Worm (Caenorhabditis elegans): ENCODE data around the gene sre-3.

The sre-3 gene

DNA sequence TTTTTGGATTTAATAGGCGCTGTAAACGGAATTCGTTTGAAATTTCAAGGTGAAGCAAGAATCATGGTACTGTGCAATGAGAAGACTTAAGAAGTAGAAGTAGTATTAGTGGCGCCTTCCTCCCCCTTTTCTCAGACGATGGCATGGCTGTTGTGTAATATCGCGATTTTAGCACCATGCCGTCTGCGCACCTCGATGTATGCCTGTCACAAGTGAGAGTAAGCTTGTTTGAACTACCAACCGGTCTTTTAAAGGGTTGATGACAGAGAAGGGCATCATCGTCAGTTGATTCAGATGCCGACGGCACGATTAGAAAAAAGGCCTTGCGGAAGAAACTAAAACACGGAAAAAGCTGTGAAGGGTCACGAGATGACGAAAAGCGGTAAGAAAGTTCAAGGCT is 18.5 kb downstream of the sre-3 start:
- TF ChIP-seq sem-2 (GFP tag; optimal IDR thresholded peaks at IDR 0.05) (no peak), hlh-1 (tag; optimal IDR thresholded peaks at IDR 0.05) (no peak), ces-1 (GFP tag; optimal IDR thresholded peaks at IDR 0.05) (no peak), ceh-83 (GFP tag; optimal IDR thresholded peaks at IDR 0.05) (no peak), drap-1 (GFP tag; optimal IDR thresholded peaks at IDR 0.05) (no peak), nhr-76 (tag; optimal IDR thresholded peaks at IDR 0.05) (no peak), mab-5 (tag; optimal IDR thresholded peaks at IDR 0.05) (no peak), zip-8 (tag; optimal IDR thresholded peaks at IDR 0.05) (no peak), lin-13 (tag; optimal IDR thresholded peaks at IDR 0.05) (no peak), nhr-12 (tag; optimal IDR thresholded peaks at IDR 0.05) (no peak)

DNA sequence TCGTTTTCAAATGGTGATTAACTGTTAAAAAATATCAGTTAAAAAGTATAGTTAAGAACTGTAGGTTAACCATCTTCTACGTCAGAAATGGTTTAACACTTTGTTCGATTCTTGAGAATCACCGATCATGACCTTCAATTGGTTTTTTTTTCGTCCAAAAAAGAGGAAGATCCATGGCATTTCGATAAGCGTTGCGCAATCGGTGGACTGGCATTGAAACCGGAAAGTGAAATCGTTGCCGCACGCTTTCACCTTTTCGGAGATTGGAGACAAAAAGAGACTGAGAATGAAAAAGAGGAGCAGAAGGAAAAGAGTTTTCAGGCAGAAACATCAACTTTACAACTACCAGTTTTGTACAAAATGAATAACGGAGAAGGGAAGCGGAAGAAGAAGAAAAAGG is 19.7 kb downstream of the sre-3 start:
- TF ChIP-seq elt-3 (tag; optimal IDR thresholded peaks at IDR 0.05) = no peak
- peak; percentile 89 for TF ChIP-seq blmp-1 (tag; optimal IDR thresholded peaks at IDR 0.05)
- peak; percentile 68 for TF ChIP-seq zip-8 (tag; optimal IDR thresholded peaks at IDR 0.05)
- TF ChIP-seq M03D4.4 (tag; optimal IDR thresholded peaks at IDR 0.05) = no peak
- no peak for TF ChIP-seq nhr-237 (tag; optimal IDR thresholded peaks at IDR 0.05)
- no peak for TF ChIP-seq elt-1 (tag; optimal IDR thresholded peaks at IDR 0.05; ENCODE audit: borderline replicate concordance, insufficient read depth)
- TF ChIP-seq unc-120 (tag; optimal IDR thresholded peaks at IDR 0.05; ENCODE audit: poor library complexity, severe bottlenecking) = no peak
- TF ChIP-seq ces-1 (GFP tag; optimal IDR thresholded peaks at IDR 0.05) = no peak
- TF ChIP-seq ham-2 (GFP tag; optimal IDR thresholded peaks at IDR 0.05) = peak; percentile 24

ce11 chrII:7406438-7406837 is 20.9 kb downstream of the sre-3 start:
- TF ChIP-seq zip-8 (tag; optimal IDR thresholded peaks at IDR 0.05) (peak; percentile 28), mab-5 (tag; optimal IDR thresholded peaks at IDR 0.05) (no peak)

DNA sequence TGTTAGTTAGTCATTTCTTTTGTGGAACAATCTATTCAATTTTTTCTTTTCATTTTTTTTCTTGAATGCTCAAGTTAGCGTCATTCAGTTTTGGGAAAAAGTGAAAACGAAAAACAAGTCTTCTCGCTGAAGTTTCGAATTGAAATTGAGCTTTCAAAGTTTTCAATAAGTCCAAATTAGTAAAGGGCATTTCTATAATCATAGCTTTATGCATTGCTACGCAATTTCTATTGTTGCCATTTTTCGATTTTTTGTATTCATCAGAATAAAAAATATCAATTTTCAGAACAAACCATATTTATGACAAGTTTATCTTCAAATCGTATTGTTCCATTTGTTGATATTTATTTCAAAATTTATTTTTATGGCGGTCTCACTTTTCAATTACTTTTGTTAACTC is 22.6 kb downstream of the sre-3 start, which contains the start of gene srd-55:
TSS of gene srd-55 (plus strand) at position 301 of the 400 bp plus-strand sequence.
- TF ChIP-seq ceh-39 (tag; optimal IDR thresholded peaks at IDR 0.05) (no peak), cnd-1 (tag; optimal IDR thresholded peaks at IDR 0.05) (no peak), nhr-237 (tag; optimal IDR thresholded peaks at IDR 0.05) (no peak), lin-13 (tag; optimal IDR thresholded peaks at IDR 0.05) (no peak), ztf-11 (tag; optimal IDR thresholded peaks at IDR 0.05) (no peak), M03D4.4 (tag; optimal IDR thresholded peaks at IDR 0.05) (no peak), unc-62 (GFP tag; optimal IDR thresholded peaks at IDR 0.05) (no peak), tbx-8 (GFP tag; optimal IDR thresholded peaks at IDR 0.05) (no peak)

- TF ChIP-seq bed-3 (GFP tag; optimal IDR thresholded peaks at IDR 0.05) = no peak
- no peak for TF ChIP-seq cnd-1 (tag; optimal IDR thresholded peaks at IDR 0.05)
- TF ChIP-seq flh-1 (GFP tag; optimal IDR thresholded peaks at IDR 0.05) = no peak
- TF ChIP-seq nhr-28 (tag; optimal IDR thresholded peaks at IDR 0.05) = no peak
- no peak for TF ChIP-seq tbx-8 (GFP tag; optimal IDR thresholded peaks at IDR 0.05)
- TF ChIP-seq elt-3 (tag; optimal IDR thresholded peaks at IDR 0.05) = no peak
- no peak for TF ChIP-seq lin-13 (tag; optimal IDR thresholded peaks at IDR 0.05)
- no peak for TF ChIP-seq nhr-12 (tag; optimal IDR thresholded peaks at IDR 0.05)
- no peak for TF ChIP-seq mep-1 (tag; optimal IDR thresholded peaks at IDR 0.05)
- no peak for TF ChIP-seq ceh-39 (tag; optimal IDR thresholded peaks at IDR 0.05)
- no peak for TF ChIP-seq nhr-237 (tag; optimal IDR thresholded peaks at IDR 0.05)
- no peak for TF ChIP-seq ceh-83 (GFP tag; optimal IDR thresholded peaks at IDR 0.05)
- TF ChIP-seq sem-2 (GFP tag; optimal IDR thresholded peaks at IDR 0.05) = no peak
- no peak for TF ChIP-seq pha-4 (tag; optimal IDR thresholded peaks at IDR 0.05)
- TF ChIP-seq unc-120 (tag; optimal IDR thresholded peaks at IDR 0.05; ENCODE audit: poor library complexity, severe bottlenecking) = no peak
Measured at ce11 chrII:7411930-7412329, 26.4 kb downstream of the sre-3 start, which contains the start of gene K02A2.5. TSS of gene K02A2.5 (minus strand) at chrII:7412030.

DNA sequence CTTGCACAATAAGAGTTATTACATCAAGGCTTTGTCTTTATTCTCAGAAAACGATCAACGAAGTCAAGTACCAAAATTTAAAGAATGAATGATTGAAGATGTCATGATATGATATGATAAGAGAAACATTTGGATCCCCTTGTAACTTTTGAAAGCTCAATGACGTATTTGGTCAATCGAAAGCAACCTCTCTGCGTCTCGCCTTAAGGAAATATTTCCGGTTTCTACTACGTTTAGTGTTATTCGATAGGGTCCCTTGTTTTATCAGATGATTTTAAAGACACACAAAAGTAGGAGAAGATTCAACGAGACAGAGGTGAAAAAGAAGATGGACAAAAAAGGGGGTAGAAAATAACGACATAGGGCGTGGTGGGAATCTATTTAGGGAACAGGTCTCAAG is 27.7 kb downstream of the sre-3 start:
- no peak for TF ChIP-seq mls-2 (tag; optimal IDR thresholded peaks at IDR 0.05)
- TF ChIP-seq nhr-76 (tag; optimal IDR thresholded peaks at IDR 0.05) = no peak
- no peak for TF ChIP-seq ztf-11 (tag; optimal IDR thresholded peaks at IDR 0.05)
- TF ChIP-seq ham-2 (GFP tag; optimal IDR thresholded peaks at IDR 0.05) = no peak
- no peak for TF ChIP-seq lin-13 (tag; optimal IDR thresholded peaks at IDR 0.05)
- no peak for TF ChIP-seq unc-120 (tag; optimal IDR thresholded peaks at IDR 0.05; ENCODE audit: poor library complexity, severe bottlenecking)
- TF ChIP-seq hlh-1 (tag; optimal IDR thresholded peaks at IDR 0.05) = no peak

All from whole organism, mixed stage, embryonic.